Worm (Caenorhabditis elegans): Measurements from ENCODE around the gene spig-7.

DNA sequence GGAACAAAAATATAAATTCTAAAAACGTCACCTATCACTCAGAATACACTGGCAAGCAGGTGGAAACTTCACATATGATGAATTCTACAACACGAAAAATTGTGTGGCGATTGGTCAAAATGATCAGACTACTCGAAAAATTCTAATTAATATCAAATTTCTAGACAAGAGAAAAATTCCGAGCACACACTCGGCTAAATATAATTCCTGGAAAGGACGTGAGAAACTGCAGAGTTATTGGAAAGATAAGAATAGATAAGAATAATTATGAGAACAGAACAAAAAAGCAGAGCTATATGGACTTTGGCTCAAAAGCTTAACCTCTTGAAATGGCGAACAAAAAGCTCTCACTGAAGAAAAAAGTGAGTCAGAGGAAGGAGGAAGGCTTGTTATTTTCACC, 7.3 kb upstream of the spig-7 start:
- TF ChIP-seq T07F8.4 (tag; optimal IDR thresholded peaks at IDR 0.05) (no peak), B0035.1 (tag; optimal IDR thresholded peaks at IDR 0.05) (no peak), nfya-1 (tag; optimal IDR thresholded peaks at IDR 0.05; ENCODE audit: borderline replicate concordance, insufficient read depth) (no peak), mxl-1 (tag; optimal IDR thresholded peaks at IDR 0.05) (no peak), tbx-9 (tag; optimal IDR thresholded peaks at IDR 0.05; ENCODE audit: borderline replicate concordance) (no peak), F23B12.7 (tag; optimal IDR thresholded peaks at IDR 0.05; ENCODE audit: insufficient read depth) (no peak), sea-2 (GFP tag; IDR thresholded peaks at IDR 0.05) (no peak), ets-4 (GFP tag; optimal IDR thresholded peaks at IDR 0.05) (no peak), let-607 (tag; optimal IDR thresholded peaks at IDR 0.05) (no peak), unc-62 (GFP tag; optimal IDR thresholded peaks at IDR 0.05) (no peak), die-1 (tag; optimal IDR thresholded peaks at IDR 0.05) (no peak), rcor-1 (GFP tag; IDR thresholded peaks at IDR 0.05) (no peak)

All from whole organism, young adult.